Fruit fly (Drosophila melanogaster) whole organism, embryonic: ENCODE measurements around the gene CG31122.

Experiments used
- Atf-2 ChIP-seq: fragments of 200-800 bp; sonication (Bioruptor generic); optimal IDR thresholded peaks from 2 replicates; lab custom pipeline; 2016; ENCODE audit warnings: missing biosample characterization, missing genetic modification characterization
- BEAF-32 ChIP-seq: fragments of 200-800 bp; sonication (Bioruptor generic); optimal IDR thresholded peaks from 3 replicates; lab custom pipeline; 2017; ENCODE audit warnings: missing biosample characterization, missing genetic modification characterization, mild to moderate bottlenecking, moderate library complexity, missing genetic modification reagents
- Blimp-1 ChIP-seq: fragments of 200-800 bp; sonication (Bioruptor generic); optimal IDR thresholded peaks from 3 replicates; lab custom pipeline; 2018; ENCODE audit warnings: missing biosample characterization, missing genetic modification characterization, mild to moderate bottlenecking, moderate library complexity, missing genetic modification reagents
- Bteb2 ChIP-seq: fragments of 200-800 bp; sonication (Bioruptor generic); optimal IDR thresholded peaks from 2 replicates; lab custom pipeline; 2016; ENCODE audit warnings: missing biosample characterization, missing genetic modification characterization
- CG10147 ChIP-seq: fragments of 200-800 bp; sonication (Bioruptor generic); optimal IDR thresholded peaks from 2 replicates; lab custom pipeline; 2019; ENCODE audit warnings: missing biosample characterization, mild to moderate bottlenecking, missing genetic modification characterization, moderate library complexity
- CG10274 ChIP-seq: fragments of 200-800 bp; sonication (Bioruptor generic); optimal IDR thresholded peaks from 3 replicates; lab custom pipeline; 2017; ENCODE audit warnings: missing biosample characterization, mild to moderate bottlenecking, missing genetic modification characterization
- CG10654 ChIP-seq: fragments of 200-800 bp; sonication (Bioruptor generic); optimal IDR thresholded peaks from 2 replicates; lab custom pipeline; 2016; ENCODE audit warnings: missing biosample characterization, missing genetic modification characterization
- CG12769 ChIP-seq: fragments of 200-800 bp; sonication (Bioruptor generic); optimal IDR thresholded peaks from 2 replicates; lab custom pipeline; 2019; ENCODE audit warnings: missing biosample characterization, mild to moderate bottlenecking, missing genetic modification characterization, moderate library complexity
- CG13775 ChIP-seq: fragments of 200-800 bp; sonication (Bioruptor generic); optimal IDR thresholded peaks from 3 replicates; lab custom pipeline; 2017; ENCODE audit warnings: missing biosample characterization, mild to moderate bottlenecking, missing genetic modification characterization
- CG13894 ChIP-seq: fragments of 200-800 bp; sonication (Bioruptor generic); optimal IDR thresholded peaks from 3 replicates; lab custom pipeline; 2018; ENCODE audit warnings: missing biosample characterization, mild to moderate bottlenecking, missing genetic modification characterization, moderate library complexity
- CG14860 ChIP-seq: fragments of 200-800 bp; sonication (Bioruptor generic); IDR thresholded peaks from 3 replicates; pipeline ENCODE4 v1.3.6; 2022; ENCODE audit warnings: missing biosample characterization, missing genetic modification characterization; ENCODE audit not compliant: partially characterized antibody
- CG15479 ChIP-seq: fragments of 200-800 bp; sonication (Bioruptor generic); optimal IDR thresholded peaks from 3 replicates; lab custom pipeline; 2019; ENCODE audit warnings: missing biosample characterization, mild to moderate bottlenecking, missing genetic modification characterization, moderate library complexity
- CG15601 ChIP-seq: fragments of 200-800 bp; sonication (Bioruptor generic); optimal IDR thresholded peaks from 3 replicates; lab custom pipeline; 2019; ENCODE audit warnings: missing biosample characterization, mild to moderate bottlenecking, missing genetic modification characterization, moderate library complexity
- CG1647 ChIP-seq: fragments of 200-800 bp; sonication (Bioruptor generic); optimal IDR thresholded peaks from 3 replicates; lab custom pipeline; 2016; ENCODE audit warnings: missing biosample characterization, missing genetic modification characterization
- CG2120 ChIP-seq: fragments of 200-800 bp; sonication (Bioruptor generic); optimal IDR thresholded peaks from 3 replicates; lab custom pipeline; 2016; ENCODE audit warnings: missing biosample characterization, missing genetic modification characterization
- CG4424 ChIP-seq: fragments of 200-800 bp; sonication (Bioruptor generic); optimal IDR thresholded peaks from 3 replicates; lab custom pipeline; 2016; ENCODE audit warnings: missing biosample characterization, missing genetic modification characterization
- CG8388 ChIP-seq: fragments of 200-800 bp; sonication (Bioruptor generic); optimal IDR thresholded peaks from 2 replicates; lab custom pipeline; 2019; ENCODE audit warnings: missing biosample characterization, mild to moderate bottlenecking, missing genetic modification characterization, moderate library complexity
- Deaf1 ChIP-seq: fragments of 200-800 bp; optimal IDR thresholded peaks from 3 replicates; lab custom pipeline; 2019; ENCODE audit warnings: missing biosample characterization, mild to moderate bottlenecking, missing genetic modification characterization, moderate library complexity
- Dek ChIP-seq: fragments of 200-800 bp; sonication (Bioruptor generic); optimal IDR thresholded peaks from 3 replicates; lab custom pipeline; 2019; ENCODE audit warnings: missing biosample characterization, mild to moderate bottlenecking, missing genetic modification characterization, moderate library complexity
- Doc2 ChIP-seq: fragments of 200-800 bp; sonication (Bioruptor generic); IDR thresholded peaks from 2 replicates; pipeline ENCODE4 v1.3.6; 2022; ENCODE audit warnings: missing biosample characterization, missing genetic modification characterization
- Doc3 ChIP-seq: fragments of 200-800 bp; sonication (Bioruptor generic); IDR thresholded peaks from 3 replicates; pipeline ENCODE4 v1.3.6; 2022; ENCODE audit warnings: missing biosample characterization, missing genetic modification characterization; ENCODE audit not compliant: partially characterized antibody
- Gug ChIP-seq: fragments of 200-800 bp; sonication (Bioruptor generic); IDR thresholded peaks from 4 replicates; pipeline ENCODE4 v1.3.6; 2022; ENCODE audit warnings: missing biosample characterization, missing genetic modification characterization
- HLH54F ChIP-seq: fragments of 200-800 bp; sonication (Bioruptor generic); optimal IDR thresholded peaks from 3 replicates; lab custom pipeline; 2016; ENCODE audit warnings: missing biosample characterization, missing genetic modification characterization
- Med ChIP-seq: fragments of 200-800 bp; sonication (Bioruptor generic); peaks from one replicate; lab custom pipeline; 2016; ENCODE audit warnings: missing biosample characterization, missing genetic modification characterization, mild to moderate bottlenecking, inconsistent platforms, moderate library complexity
- Mes4 ChIP-seq: fragments of 200-800 bp; sonication (Bioruptor generic); optimal IDR thresholded peaks from 2 replicates; lab custom pipeline; 2016; ENCODE audit warnings: missing biosample characterization, missing genetic modification characterization
- NC2β ChIP-seq: fragments of 200-800 bp; sonication (Bioruptor generic); optimal IDR thresholded peaks from 2 replicates; lab custom pipeline; 2016; ENCODE audit warnings: missing biosample characterization, missing genetic modification characterization
- Nf-YC ChIP-seq: fragments of 200-800 bp; optimal IDR thresholded peaks from 3 replicates; lab custom pipeline; 2019; ENCODE audit warnings: missing biosample characterization, mild to moderate bottlenecking, missing genetic modification characterization, moderate library complexity
- NfI ChIP-seq: fragments of 200-800 bp; sonication (Bioruptor generic); optimal IDR thresholded peaks from 3 replicates; lab custom pipeline; 2018; ENCODE audit warnings: missing biosample characterization, mild to moderate bottlenecking, missing genetic modification characterization, moderate library complexity
- Optix ChIP-seq: fragments of 200-800 bp; sonication (Bioruptor generic); IDR thresholded peaks from 3 replicates; pipeline ENCODE4 v1.3.6; 2022; ENCODE audit warnings: missing biosample characterization, missing genetic modification characterization
- Pdp1 ChIP-seq, 2 experiments: fragments of 200-800 bp; sonication (Bioruptor generic); optimal IDR thresholded peaks; 3 replicates each; lab custom pipeline; 2016; ENCODE audit warnings: missing biosample characterization in 2 of 2, missing genetic modification characterization in 2 of 2, mild to moderate bottlenecking in 1 of 2, moderate library complexity in 1 of 2
- Ptx1 ChIP-seq: fragments of 200-800 bp; sonication (Bioruptor generic); IDR thresholded peaks from 2 replicates; pipeline ENCODE4 v1.3.6; 2022; ENCODE audit warnings: missing biosample characterization, missing genetic modification characterization
- Tbp ChIP-seq: fragments of >200 bp; optimal IDR thresholded peaks from 2 replicates; lab custom pipeline; 2018; ENCODE audit warnings: missing biosample characterization, missing genetic modification characterization
- Vsx1 ChIP-seq: fragments of 200-800 bp; sonication (Bioruptor generic); optimal IDR thresholded peaks from 2 replicates; lab custom pipeline; 2017; ENCODE audit warnings: missing biosample characterization, mild to moderate bottlenecking, missing genetic modification characterization, missing genetic modification reagents
- chinmo ChIP-seq: fragments of 200-800 bp; sonication (Bioruptor generic); IDR thresholded peaks from 4 replicates; pipeline ENCODE4 v1.3.6; 2022; ENCODE audit warnings: missing biosample characterization, missing genetic modification characterization; ENCODE audit not compliant: partially characterized antibody
- crol ChIP-seq: fragments of 200-800 bp; sonication (Bioruptor generic); IDR thresholded peaks from 2 replicates; pipeline ENCODE4 v1.3.6; 2022; ENCODE audit warnings: missing biosample characterization, missing genetic modification characterization
- cwo ChIP-seq: fragments of 200-800 bp; sonication (Bioruptor generic); optimal IDR thresholded peaks from 3 replicates; lab custom pipeline; 2017; ENCODE audit warnings: missing biosample characterization, missing genetic modification characterization, mild to moderate bottlenecking, moderate library complexity, missing genetic modification reagents
- exex ChIP-seq: fragments of 200-800 bp; sonication (Bioruptor generic); optimal IDR thresholded peaks from 4 replicates; lab custom pipeline; 2018; ENCODE audit warnings: missing biosample characterization, mild to moderate bottlenecking, missing genetic modification characterization, moderate library complexity
- gcm2 ChIP-seq: fragments of 200-800 bp; sonication (Bioruptor generic); optimal IDR thresholded peaks from 2 replicates; lab custom pipeline; 2016; ENCODE audit warnings: missing biosample characterization, missing genetic modification characterization
- gfzf ChIP-seq: fragments of 200-800 bp; sonication (Bioruptor generic); optimal IDR thresholded peaks from 2 replicates; lab custom pipeline; 2016; ENCODE audit warnings: missing biosample characterization, mild to moderate bottlenecking, missing genetic modification characterization, moderate library complexity
- grau ChIP-seq: fragments of 200-800 bp; optimal IDR thresholded peaks from 3 replicates; lab custom pipeline; 2019; ENCODE audit warnings: missing biosample characterization, mild to moderate bottlenecking, missing genetic modification characterization, moderate library complexity
- gsb-n ChIP-seq: fragments of 200-800 bp; sonication (Bioruptor generic); optimal IDR thresholded peaks from 3 replicates; lab custom pipeline; 2018; ENCODE audit warnings: missing biosample characterization, mild to moderate bottlenecking, missing genetic modification characterization
- kni ChIP-seq: fragments of 200-800 bp; sonication (Bioruptor generic); optimal IDR thresholded peaks from 3 replicates; lab custom pipeline; 2017; ENCODE audit warnings: mild to moderate bottlenecking, missing biosample characterization, missing genetic modification reagents, missing genetic modification characterization
- lov ChIP-seq, 2 experiments: fragments of 200-800 bp in 1 of 2; fragments of >200 bp in 1 of 2; sonication (Bioruptor generic) in 1 of 2; IDR thresholded peaks in 1 of 2; optimal IDR thresholded peaks in 1 of 2; 2 replicates in 1 of 2; 3 replicates in 1 of 2; pipeline versions ENCODE4 v1.3.6 to Lab custom; 2017 to 2022; ENCODE audit warnings: missing biosample characterization in 1 of 2, missing genetic modification characterization in 1 of 2
- maf-S ChIP-seq: fragments of 200-800 bp; sonication (Bioruptor generic); optimal IDR thresholded peaks from 2 replicates; lab custom pipeline; 2016; ENCODE audit warnings: missing biosample characterization, missing genetic modification characterization
- pho ChIP-seq: fragments of 200-800 bp; sonication (Bioruptor generic); optimal IDR thresholded peaks from 2 replicates; lab custom pipeline; 2016; ENCODE audit warnings: missing biosample characterization, missing genetic modification characterization
- pros ChIP-seq: fragments of 200-800 bp; sonication (Bioruptor generic); optimal IDR thresholded peaks from 3 replicates; lab custom pipeline; 2019; ENCODE audit warnings: missing biosample characterization, mild to moderate bottlenecking, missing genetic modification characterization, moderate library complexity
- sr ChIP-seq: fragments of 200-800 bp; sonication (Bioruptor generic); IDR thresholded peaks from 3 replicates; pipeline ENCODE4 v1.3.6; 2022; ENCODE audit warnings: missing biosample characterization, missing genetic modification characterization
- sug ChIP-seq: fragments of 200-800 bp; optimal IDR thresholded peaks from 2 replicates; lab custom pipeline; 2019; ENCODE audit warnings: missing biosample characterization, mild to moderate bottlenecking, missing genetic modification characterization, moderate library complexity
- vvl ChIP-seq: fragments of 200-800 bp; sonication (Bioruptor generic); IDR thresholded peaks from 2 replicates; pipeline ENCODE4 v1.3.6; 2022; ENCODE audit warnings: missing biosample characterization, missing genetic modification characterization

CG31122 gene

dm6 chr3R:18380251-18380812 lies 32.3 kb downstream of the CG31122 start:
- peak; percentile 36 for TF ChIP-seq CG13894 (tag; lab: Kevin White, UChicago)
- TF ChIP-seq Gug = no peak
- no peak for TF ChIP-seq Doc3 (GFP tag; lab: Robert Waterston, UW)
- TF ChIP-seq Ptx1 (GFP tag; lab: Robert Waterston, UW) = no peak
- no peak for TF ChIP-seq CG2120 (GFP tag; lab: Kevin White, UChicago)
- TF ChIP-seq vvl (GFP tag; lab: Robert Waterston, UW) = peak; percentile 39; the same call in 1 of the 2 replicates
- TF ChIP-seq CG12769 (tag; lab: Kevin White, UChicago) = peak; percentile 37
- TF ChIP-seq CG14860 (GFP tag; lab: Robert Waterston, UW) = no peak
- no peak for TF ChIP-seq CG4424
- peak; percentile 74 for TF ChIP-seq CG15601 (tag; lab: Kevin White, UChicago)
- no peak for TF ChIP-seq gcm2
- no peak for TF ChIP-seq BEAF-32 (GFP tag; lab: Kevin White, UChicago)
- peak in 1 of 2 experiments; percentile 90 for TF ChIP-seq Pdp1 (GFP tag; optimal IDR thresholded peaks at IDR 0.05; lab: Kevin White, UChicago)
- TF ChIP-seq CG10654 = no peak
- TF ChIP-seq HLH54F (GFP tag; lab: Kevin White, UChicago) = no peak
- no peak for TF ChIP-seq NC2β (GFP tag; lab: Kevin White, UChicago)
- TF ChIP-seq exex = no peak
- no peak for TF ChIP-seq sug (tag; lab: Kevin White, UChicago)
- no peak for TF ChIP-seq cwo
- TF ChIP-seq lov (optimal IDR thresholded peaks at IDR 0.05; lab: Kevin White, UChicago) = no peak
- 0 out of 3 replicates have a peak, but pooled peaks have one; percentile 33 for TF ChIP-seq lov (GFP tag; IDR thresholded peaks at IDR 0.05; lab: Robert Waterston, UW)
- 0 out of 4 replicates have a peak, but pooled peaks have one; percentile 33 for TF ChIP-seq chinmo (GFP tag; lab: Robert Waterston, UW)
- no peak for TF ChIP-seq gsb-n (tag; lab: Kevin White, UChicago)
- no peak for TF ChIP-seq Optix
- TF ChIP-seq Deaf1 (tag; lab: Kevin White, UChicago) = peak; percentile 14
- peak; percentile 94 for TF ChIP-seq Blimp-1
- peak; percentile 34 for TF ChIP-seq Med
- TF ChIP-seq, all 482 proteins: peak for 10

- TF ChIP-seq CG15479 (GFP tag; lab: Kevin White, UChicago) (no peak), Vsx1 (no peak), Bteb2 (GFP tag; lab: Kevin White, UChicago) (no peak), Dek (tag; lab: Kevin White, UChicago) (no peak), gfzf (GFP tag; lab: Kevin White, UChicago) (no peak), CG8388 (GFP tag; lab: Kevin White, UChicago) (no peak), kni (GFP tag; lab: Kevin White, UChicago) (no peak), NfI (GFP tag; lab: Kevin White, UChicago) (no peak), Tbp (GFP tag; lab: Kevin White, UChicago) (no peak), Ptx1 (GFP tag; lab: Robert Waterston, UW) (no peak), Atf-2 (GFP tag; lab: Kevin White, UChicago) (no peak), CG10274 (GFP tag; lab: Kevin White, UChicago) (no peak), pho (no peak), grau (tag; lab: Kevin White, UChicago) (no peak), CG10147 (GFP tag; lab: Kevin White, UChicago) (no peak), Doc2 (no peak), maf-S (no peak), Nf-YC (peak; percentile 95), sr (no peak), CG1647 (no peak), CG13775 (GFP tag; lab: Kevin White, UChicago) (no peak), Mes4 (GFP tag; lab: Kevin White, UChicago) (no peak), pros (peak; percentile 23), crol (GFP tag; lab: Robert Waterston, UW) (peak; percentile 60)
These were observed 39.9 kb downstream of the CG31122 start, which contains the start of gene gl for dm6 chr3R:18372688-18373304. Gene gl (minus strand): TSS chr3R:18372738.
